Fruit fly (Drosophila melanogaster) whole organism, embryonic: ENCODE results near the gene CG11550.

Source experiments
- CG16813 ChIP-seq: fragments of 200-800 bp; sonication (Bioruptor generic); IDR thresholded peaks from 3 replicates; pipeline ENCODE4 v1.3.6; 2022; ENCODE audit warnings: missing biosample characterization, missing genetic modification characterization; ENCODE audit not compliant: partially characterized antibody
- CG16815 ChIP-seq: fragments of 200-800 bp; sonication (Bioruptor generic); optimal IDR thresholded peaks from 3 replicates; lab custom pipeline; 2017; ENCODE audit warnings: missing biosample characterization, mild to moderate bottlenecking, missing genetic modification characterization
- CG16863 ChIP-seq: fragments of 200-800 bp; sonication (Bioruptor generic); optimal IDR thresholded peaks from 3 replicates; lab custom pipeline; 2016; ENCODE audit warnings: missing biosample characterization, missing genetic modification characterization
- Dek ChIP-seq: fragments of 200-800 bp; sonication (Bioruptor generic); optimal IDR thresholded peaks from 3 replicates; lab custom pipeline; 2019; ENCODE audit warnings: missing biosample characterization, mild to moderate bottlenecking, missing genetic modification characterization, moderate library complexity
- Oli ChIP-seq: fragments of 200-800 bp; sonication (Bioruptor generic); optimal IDR thresholded peaks from 2 replicates; lab custom pipeline; 2018; ENCODE audit warnings: missing biosample characterization, mild to moderate bottlenecking, missing genetic modification characterization, moderate library complexity
- amos ChIP-seq: fragments of 200-800 bp; sonication (Bioruptor generic); IDR thresholded peaks from 2 replicates; pipeline ENCODE4 v1.3.6; 2022; ENCODE audit warnings: missing biosample characterization, missing genetic modification characterization; ENCODE audit not compliant: partially characterized antibody
- slbo ChIP-seq: fragments of 200-800 bp; sonication (Bioruptor generic); IDR thresholded peaks from 2 replicates; pipeline ENCODE4 v1.3.6; 2022; ENCODE audit warnings: missing biosample characterization, missing genetic modification characterization

dm6 chr3R:31715713-31716024 is 36.0 kb upstream of the CG11550 start:
- no peak for TF ChIP-seq CG16863
- no peak for TF ChIP-seq Dek (tag; lab: Kevin White, UChicago)
- no peak for TF ChIP-seq CG16813 (GFP tag; lab: Robert Waterston, UW)
- TF ChIP-seq amos (GFP tag; lab: Robert Waterston, UW): no peak
- TF ChIP-seq Oli (tag; lab: Kevin White, UChicago): no peak
- no peak for TF ChIP-seq slbo (GFP tag; lab: Robert Waterston, UW)
- no peak for TF ChIP-seq CG16815 (GFP tag; lab: Kevin White, UChicago)
